Worm (Caenorhabditis elegans): ENCODE data around the gene mre-11.

ce11 chrV:10693749-10694148, 42.9 kb downstream of the mre-11 start:
- TF ChIP-seq scrt-1 (GFP tag; IDR thresholded peaks at IDR 0.05) (no peak), ama-1 (optimal IDR thresholded peaks at IDR 0.05) (no peak), aly-1 (tag; optimal IDR thresholded peaks at IDR 0.05) (no peak), ets-7 (tag; optimal IDR thresholded peaks at IDR 0.05) (no peak), hmg-4 (GFP tag; optimal IDR thresholded peaks at IDR 0.05) (no peak), B0310.2 (tag; optimal IDR thresholded peaks at IDR 0.05) (no peak)
